Fruit fly (Drosophila melanogaster): ENCODE measurements around the gene CG7546.

DNA sequence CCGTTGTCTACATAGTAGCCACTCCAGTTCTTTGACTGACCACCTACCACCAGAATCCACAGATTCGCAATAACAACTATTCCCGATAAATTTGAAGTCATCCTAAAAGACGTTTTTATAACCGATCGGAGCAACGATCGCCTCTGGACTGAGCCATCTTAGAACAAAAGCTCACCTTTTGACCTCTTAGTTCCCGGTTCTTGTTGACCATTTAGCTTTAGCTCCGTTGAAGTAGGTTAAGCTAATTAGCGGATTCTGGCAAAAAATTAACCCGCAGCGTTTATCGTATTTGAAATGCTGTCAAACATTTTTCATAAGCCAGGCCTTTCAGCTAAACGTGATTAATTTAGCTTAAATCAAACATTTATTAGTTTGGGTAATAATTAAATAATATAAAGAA is 30.3 kb downstream of the CG7546 start, which contains the start of gene CG32374:
- TF ChIP-seq usp (GFP tag; optimal IDR thresholded peaks at IDR 0.05), result no peak
- TF ChIP-seq lola (GFP tag; optimal IDR thresholded peaks at IDR 0.05), result no peak
- no peak for TF ChIP-seq Abd-B (GFP tag; optimal IDR thresholded peaks at IDR 0.05)
- TF ChIP-seq sv (GFP tag; optimal IDR thresholded peaks at IDR 0.05), result no peak
- no peak for TF ChIP-seq OdsH (GFP tag; optimal IDR thresholded peaks at IDR 0.05)
- no peak for TF ChIP-seq rgr (GFP tag; optimal IDR thresholded peaks at IDR 0.05)
- TF ChIP-seq fru (GFP tag; optimal IDR thresholded peaks at IDR 0.05), result no peak
- TF ChIP-seq Hr83 (GFP tag; optimal IDR thresholded peaks at IDR 0.05; ENCODE audit: poor library complexity, severe bottlenecking), result no peak
- TF ChIP-seq dl (GFP tag; optimal IDR thresholded peaks at IDR 0.05; ENCODE audit: insufficient read depth in 1 of 2, partially characterized antibody in 2 of 2), result no peak
- no peak for TF ChIP-seq h (GFP tag; optimal IDR thresholded peaks at IDR 0.05)
- no peak for TF ChIP-seq Mio (GFP tag; optimal IDR thresholded peaks at IDR 0.05)

Data from whole organism, wandering third instar larva.